Worm (Caenorhabditis elegans) whole organism, L4 larva: Measurements from ENCODE around the gene M142.8.

Source experiments
- D1046.2 ChIP-seq: fragments of 200-800 bp; sonication (Bioruptor generic); IDR thresholded peaks from 2 replicates; pipeline ENCODE4 v1.3.6; 2022; ENCODE audit warnings: missing genetic modification characterization, missing compliant biosample characterization
- Y5F2A.4 ChIP-seq: fragments of 200-800 bp; sonication (Bioruptor generic); optimal IDR thresholded peaks from 2 replicates; lab custom pipeline; 2018; ENCODE audit warnings: mild to moderate bottlenecking, missing genetic modification characterization, missing compliant biosample characterization
- aha-1 ChIP-seq: fragments of 150-350 bp; peaks from one replicate; lab custom pipeline; 2014; ENCODE audit warnings: missing biosample characterization, missing genetic modification characterization
- ceh-32 ChIP-seq: sonication (generic microtip); optimal IDR thresholded peaks from 2 replicates; lab custom pipeline; 2016; ENCODE audit warnings: mild to moderate bottlenecking, missing genetic modification characterization, missing compliant biosample characterization; ENCODE audit not compliant: poor library complexity
- ceh-44 ChIP-seq: fragments of 200-800 bp; sonication (Bioruptor generic); IDR thresholded peaks from 2 replicates; pipeline ENCODE4 v1.3.6; 2022; ENCODE audit warnings: missing genetic modification reagents, missing genetic modification characterization, missing compliant biosample characterization
- ctbp-1 ChIP-seq: fragments of 200-800 bp; sonication (Bioruptor generic); IDR thresholded peaks from 2 replicates; pipeline ENCODE4 v1.3.6; 2022; ENCODE audit warnings: missing genetic modification reagents, missing genetic modification characterization, missing compliant biosample characterization
- daf-16 ChIP-seq, 3 experiments: sonication (generic microtip); optimal IDR thresholded peaks; 2 replicates each; lab custom pipeline; 2016 to 2017; ENCODE audit warnings: missing genetic modification characterization in 3 of 3, missing genetic modification reagents in 3 of 3, mild to moderate bottlenecking in 2 of 3, missing compliant biosample characterization in 2 of 3, missing biosample characterization in 1 of 3, moderate library complexity in 1 of 3
- daf-8 ChIP-seq: fragments of 200-800 bp; sonication (Bioruptor generic); IDR thresholded peaks from 2 replicates; pipeline ENCODE4 v1.3.6; 2022; ENCODE audit warnings: missing genetic modification characterization, missing compliant biosample characterization
- dmd-6 ChIP-seq: fragments of 200-800 bp; sonication (Bioruptor generic); IDR thresholded peaks from 2 replicates; pipeline ENCODE4 v1.3.6; 2022; ENCODE audit warnings: missing genetic modification reagents, missing genetic modification characterization, missing compliant biosample characterization
- dpl-1 ChIP-seq: fragments of 150-350 bp; optimal IDR thresholded peaks from 2 replicates; lab custom pipeline; 2014; ENCODE audit warnings: missing biosample characterization, missing genetic modification reagents, missing genetic modification characterization
- egl-27 ChIP-seq: sonication (generic microtip); optimal IDR thresholded peaks from 3 replicates; lab custom pipeline; 2017; ENCODE audit warnings: missing biosample characterization, missing genetic modification reagents, missing genetic modification characterization
- egl-43 ChIP-seq: fragments of 200-800 bp; sonication (Bioruptor generic); IDR thresholded peaks from 2 replicates; pipeline ENCODE4 v1.3.6; 2022; ENCODE audit warnings: missing genetic modification reagents, missing genetic modification characterization, missing compliant biosample characterization
- hlh-11 ChIP-seq: fragments of 200-800 bp; sonication (Bioruptor generic); optimal IDR thresholded peaks from 2 replicates; lab custom pipeline; 2018; ENCODE audit warnings: mild to moderate bottlenecking, missing genetic modification characterization, missing compliant biosample characterization
- hlh-30 ChIP-seq: sonication (generic microtip); optimal IDR thresholded peaks from 2 replicates; lab custom pipeline; 2017; ENCODE audit warnings: antibody characterized with exemption, mild to moderate bottlenecking, missing genetic modification characterization, missing compliant biosample characterization; ENCODE audit not compliant: insufficient read depth
- hmg-1.1 ChIP-seq: fragments of 200-800 bp; sonication (Bioruptor generic); IDR thresholded peaks from 2 replicates; pipeline ENCODE4 v1.3.6; 2022; ENCODE audit warnings: missing genetic modification reagents, missing genetic modification characterization, missing compliant biosample characterization
- lin-15B ChIP-seq: fragments of 150-350 bp; sonication (generic microtip); optimal IDR thresholded peaks from 3 replicates; lab custom pipeline; 2014; ENCODE audit warnings: missing biosample characterization, missing genetic modification characterization
- lin-29 ChIP-seq: fragments of 200-800 bp; sonication (Bioruptor generic); IDR thresholded peaks from 2 replicates; pipeline ENCODE4 v1.3.6; 2022; ENCODE audit warnings: missing genetic modification reagents, missing genetic modification characterization, missing compliant biosample characterization
- lin-38 ChIP-seq: fragments of 200-800 bp; sonication (Bioruptor generic); IDR thresholded peaks from 2 replicates; pipeline ENCODE4 v1.3.6; 2022; ENCODE audit warnings: missing genetic modification reagents, missing genetic modification characterization, missing compliant biosample characterization
- lsy-2 ChIP-seq, 2 experiments: fragments of 150-350 bp in 1 of 2; sonication (generic microtip) in 1 of 2; optimal IDR thresholded peaks; 2 replicates each; lab custom pipeline; 2014 to 2017; ENCODE audit warnings: missing biosample characterization in 2 of 2, missing genetic modification characterization in 2 of 2
- mdl-1 ChIP-seq, 2 experiments: fragments of 150-350 bp in 1 of 2; sonication (generic microtip) in 1 of 2; optimal IDR thresholded peaks; 2 replicates each; lab custom pipeline; 2014 to 2017; ENCODE audit warnings: missing biosample characterization in 2 of 2, missing genetic modification characterization in 2 of 2
- mep-1 ChIP-seq: fragments of 150-350 bp; sonication (generic microtip); optimal IDR thresholded peaks from 3 replicates; lab custom pipeline; 2014; ENCODE audit warnings: missing biosample characterization, missing genetic modification characterization
- nhr-11 ChIP-seq: fragments of 150-350 bp; optimal IDR thresholded peaks from 2 replicates; lab custom pipeline; 2014; ENCODE audit warnings: missing biosample characterization, missing genetic modification characterization
- rbr-2 ChIP-seq: sonication (generic microtip); optimal IDR thresholded peaks from 2 replicates; lab custom pipeline; 2016; ENCODE audit warnings: missing genotype, missing genetic modification characterization, missing compliant biosample characterization
- set-16 ChIP-seq: fragments of 200-800 bp; sonication (Bioruptor generic); IDR thresholded peaks from 2 replicates; pipeline ENCODE4 v1.3.6; 2022; ENCODE audit warnings: missing genetic modification reagents, missing genetic modification characterization, missing compliant biosample characterization
- snpc-4 ChIP-seq: fragments of 150-350 bp; optimal IDR thresholded peaks from 2 replicates; lab custom pipeline; 2014; ENCODE audit warnings: missing biosample characterization, missing genetic modification characterization
- unc-62 ChIP-seq, 3 experiments: fragments of 150-350 bp in 1 of 3; sonication (generic microtip); optimal IDR thresholded peaks in 2 of 3; peaks in 1 of 3; 1 replicate in 1 of 3; 2 replicates in 2 of 3; lab custom pipeline; 2014 to 2017; ENCODE audit warnings: missing biosample characterization in 3 of 3, missing genetic modification characterization in 3 of 3, missing genetic modification reagents in 3 of 3, missing genotype in 1 of 3
- vab-7 ChIP-seq: fragments of 200-800 bp; sonication (Bioruptor generic); IDR thresholded peaks from 2 replicates; pipeline ENCODE4 v1.3.6; 2022; ENCODE audit warnings: missing genetic modification reagents, missing genetic modification characterization, missing compliant biosample characterization
- zip-11 ChIP-seq: fragments of 200-800 bp; sonication (Bioruptor generic); IDR thresholded peaks from 2 replicates; pipeline ENCODE4 v1.3.6; 2022; ENCODE audit warnings: missing genetic modification characterization, missing compliant biosample characterization
- ztf-11 ChIP-seq: fragments of 150-350 bp; optimal IDR thresholded peaks from 2 replicates; lab custom pipeline; 2014; ENCODE audit warnings: missing biosample characterization, missing genetic modification characterization

Gene M142.8

ce11 chrIII:10905112-10905511 is 28.3 kb upstream of the M142.8 start:
- TF ChIP-seq mdl-1 (tag; optimal IDR thresholded peaks at IDR 0.05; lab: Kevin White, UChicago) (peak in 1 of 2 experiments; percentile 1), hlh-30 (peak; percentile 40), aha-1 (peak; percentile 100), egl-43 (GFP tag; lab: Robert Waterston, UW) (0 out of 2 replicates have a peak, but pooled peaks have one; percentile 43), dpl-1 (peak; percentile 18), lsy-2 (tag; optimal IDR thresholded peaks at IDR 0.05; lab: Kevin White, UChicago) (peak in 1 of 2 experiments; percentile 48), set-16 (GFP tag; lab: Robert Waterston, UW) (peak; percentile 33; the same call in 1 of the 2 replicates), Y5F2A.4 (GFP tag; lab: Kevin White, UChicago) (no peak), ctbp-1 (0 out of 2 replicates have a peak, but pooled peaks have one; percentile 30), mep-1 (tag; lab: Kevin White, UChicago) (peak; percentile 50), ztf-11 (no peak), rbr-2 (tag; lab: Kevin White, UChicago) (peak; percentile 13), hmg-1.1 (GFP tag; lab: Robert Waterston, UW) (peak; percentile 42), lin-29 (GFP tag; lab: Robert Waterston, UW) (no peak), lin-38 (GFP tag; lab: Robert Waterston, UW) (peak; percentile 32), unc-62 (GFP tag; optimal IDR thresholded peaks at IDR 0.05 in 1 of 2; lab: Kevin White, UChicago) (peak in 1 of 2 experiments; percentile 30), unc-62 (tag; optimal IDR thresholded peaks at IDR 0.05; lab: Kevin White, UChicago) (no peak), hlh-11 (tag; lab: Kevin White, UChicago) (peak; percentile 18), nhr-11 (tag; lab: Kevin White, UChicago) (no peak)

DNA sequence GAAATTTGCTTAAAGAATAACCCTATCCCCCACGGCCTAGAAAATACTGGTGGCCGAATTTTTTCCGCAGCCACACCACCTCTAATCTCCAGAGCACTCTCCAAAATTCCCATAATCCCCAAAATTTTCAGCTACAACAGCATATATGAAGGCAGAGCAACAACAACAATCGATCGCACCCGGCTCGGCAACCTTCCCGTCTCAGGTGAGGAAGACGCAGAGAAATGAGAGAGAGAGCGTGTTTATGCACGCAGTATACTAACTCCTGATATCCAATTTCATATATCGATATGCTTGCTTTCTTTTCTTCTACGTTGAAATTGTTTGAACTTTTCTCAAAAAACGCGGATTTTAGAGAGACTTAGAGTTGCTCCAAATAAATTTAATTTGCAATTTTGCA is 27.1 kb upstream of the M142.8 start:
- TF ChIP-seq dmd-6 (GFP tag; lab: Robert Waterston, UW) = 0 out of 2 replicates have a peak, but pooled peaks have one; percentile 8
- peak; percentile 92 for TF ChIP-seq aha-1
- no peak for TF ChIP-seq daf-8 (GFP tag; lab: Robert Waterston, UW)
- TF ChIP-seq ceh-44 (GFP tag; lab: Robert Waterston, UW) = no peak
- TF ChIP-seq rbr-2 (tag; lab: Kevin White, UChicago) = peak; percentile 5

DNA sequence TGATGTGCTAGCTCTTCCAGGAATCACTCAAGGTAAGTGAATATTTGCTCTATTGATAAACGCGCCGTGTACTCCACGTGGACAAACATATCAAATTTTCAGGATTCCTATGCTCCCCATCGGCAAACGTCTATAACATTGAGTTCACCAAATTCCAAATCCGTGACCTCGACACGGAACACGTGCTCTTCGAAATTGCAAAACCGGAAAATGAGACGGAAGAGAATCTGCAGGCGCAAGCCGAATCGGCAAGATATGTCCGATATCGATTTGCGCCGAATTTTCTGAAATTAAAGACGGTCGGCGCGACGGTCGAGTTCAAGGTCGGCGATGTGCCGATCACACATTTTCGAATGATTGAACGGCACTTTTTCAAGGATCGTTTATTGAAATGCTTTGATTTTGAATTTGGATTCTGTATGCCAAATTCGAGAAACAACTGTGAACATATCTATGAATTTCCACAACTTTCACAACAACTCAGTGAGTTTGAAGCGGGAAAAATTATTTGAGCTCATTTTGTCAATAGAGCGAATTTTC is 25.7 kb upstream of the M142.8 start:
- no peak for TF ChIP-seq snpc-4
- TF ChIP-seq zip-11 (GFP tag; lab: Robert Waterston, UW) = no peak
- TF ChIP-seq mep-1 (tag; lab: Kevin White, UChicago) = peak; percentile 51
- TF ChIP-seq daf-16 (GFP tag; optimal IDR thresholded peaks at IDR 0.05; lab: Kevin White, UChicago) = no peak
- no peak for TF ChIP-seq daf-16 (tag; optimal IDR thresholded peaks at IDR 0.05; lab: Kevin White, UChicago)
- no peak for TF ChIP-seq vab-7 (GFP tag; lab: Robert Waterston, UW)
- TF ChIP-seq aha-1 = peak; percentile 98

- TF ChIP-seq mep-1 (tag; lab: Kevin White, UChicago) = peak; percentile 55
- no peak for TF ChIP-seq lin-15B
These were observed 24.9 kb upstream of the M142.8 start for ce11 chrIII:10908543-10908942.

- TF ChIP-seq aha-1 = peak; percentile 78
- no peak for TF ChIP-seq egl-27 (tag; lab: Kevin White, UChicago)
These were observed 24.3 kb upstream of the M142.8 start for ce11 chrIII:10909166-10909565.

DNA sequence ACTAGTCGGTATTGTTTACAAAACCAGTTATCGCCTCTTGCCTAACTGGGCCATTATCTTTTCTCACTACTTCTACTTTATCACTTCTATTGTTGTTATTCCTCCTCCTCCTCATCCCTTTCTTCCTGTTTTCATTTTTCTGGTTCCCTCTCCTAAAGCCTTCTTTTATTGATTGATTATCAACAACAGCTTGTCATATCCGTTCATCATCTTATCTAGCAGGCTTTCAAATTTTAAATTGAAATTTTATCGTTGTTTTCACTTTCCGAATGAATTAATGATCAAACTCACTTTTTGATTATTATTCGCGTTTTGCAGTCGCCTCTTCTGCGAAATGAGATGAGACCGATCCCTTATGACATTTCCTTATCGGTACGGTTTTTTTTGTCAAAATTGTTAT is 22.3 kb upstream of the M142.8 start, which contains the start of gene cut-6:
cut-6 (plus strand) TSS at position 301 of the 400 bp plus-strand sequence.
- TF ChIP-seq ceh-32 (tag; lab: Kevin White, UChicago) = no peak
- TF ChIP-seq D1046.2 = no peak
- peak; percentile 21 for TF ChIP-seq aha-1
